Fruit fly (Drosophila melanogaster): Measurements from ENCODE around the gene sgg.

sgg gene

dm6 chrX:2703693-2704092 is 69.9 kb downstream of the sgg start, which contains the start of gene Ugalt (continued):
- TF ChIP-seq Myb (GFP tag; optimal IDR thresholded peaks at IDR 0.05) (peak; percentile 99), psq (GFP tag; optimal IDR thresholded peaks at IDR 0.05) (peak; percentile 99), run (tag; optimal IDR thresholded peaks at IDR 0.05) (peak; percentile 100), CG5245 (GFP tag; optimal IDR thresholded peaks at IDR 0.05) (peak; percentile 100), p53 (GFP tag; optimal IDR thresholded peaks at IDR 0.05) (peak; percentile 100), CG7745 (tag; optimal IDR thresholded peaks at IDR 0.05) (peak; percentile 96), lola (GFP tag; optimal IDR thresholded peaks at IDR 0.05) (peak in 1 of 3 experiments; percentile 100), Hr78 (GFP tag; optimal IDR thresholded peaks at IDR 0.05) (peak in 1 of 2 experiments; percentile 99), Sin3A (optimal IDR thresholded peaks at IDR 0.05) (no peak), Hr39 (optimal IDR thresholded peaks at IDR 0.05) (no peak), CG8359 (GFP tag; optimal IDR thresholded peaks at IDR 0.05; ENCODE audit: borderline replicate concordance) (peak; percentile 98), da (GFP tag; optimal IDR thresholded peaks at IDR 0.05) (peak; percentile 100), h (optimal IDR thresholded peaks at IDR 0.05) (no peak), Ptx1 (GFP tag; IDR thresholded peaks at IDR 0.05) (peak; percentile 100), cato (GFP tag; optimal IDR thresholded peaks at IDR 0.05; ENCODE audit: borderline replicate concordance) (peak; percentile 100), CG11247 (GFP tag; IDR thresholded peaks at IDR 0.05) (peak; percentile 100), CG3838 (GFP tag; optimal IDR thresholded peaks at IDR 0.05) (peak; percentile 100), BEAF-32 (GFP tag; optimal IDR thresholded peaks at IDR 0.05) (peak; percentile 42), Lim3 (GFP tag; IDR thresholded peaks at IDR 0.05) (peak; percentile 100), Scr (GFP tag; IDR thresholded peaks at IDR 0.05; ENCODE audit: partially characterized antibody) (0 out of 2 replicates have a peak, but pooled peaks have one; percentile 12), CG9876 (GFP tag; optimal IDR thresholded peaks at IDR 0.05) (peak; percentile 100), Bgb (GFP tag; IDR thresholded peaks at IDR 0.05; ENCODE audit: partially characterized antibody) (peak; percentile 50), CG10431 (GFP tag; optimal IDR thresholded peaks at IDR 0.05) (peak; percentile 99), Atf6 (GFP tag; IDR thresholded peaks at IDR 0.05) (peak; percentile 100), ac (GFP tag; optimal IDR thresholded peaks at IDR 0.05) (peak; percentile 99), CG17361 (GFP tag; IDR thresholded peaks at IDR 0.05) (peak; percentile 100), gro (GFP tag; optimal IDR thresholded peaks at IDR 0.05) (peak; percentile 100), corto (GFP tag; optimal IDR thresholded peaks at IDR 0.05) (peak; percentile 100), klu (GFP tag; IDR thresholded peaks at IDR 0.05) (peak; percentile 100), CG8478 (optimal IDR thresholded peaks at IDR 0.05) (no peak), Drgx (GFP tag; IDR thresholded peaks at IDR 0.05) (peak; percentile 100), pita (GFP tag; optimal IDR thresholded peaks at IDR 0.05) (no peak), bowl (GFP tag; IDR thresholded peaks at IDR 0.05) (peak; percentile 100), Xrp1 (GFP tag; IDR thresholded peaks at IDR 0.05) (peak; percentile 100), lmd (GFP tag; IDR thresholded peaks at IDR 0.05) (peak; percentile 100), CG13894 (tag; optimal IDR thresholded peaks at IDR 0.05) (peak; percentile 100), hth (optimal IDR thresholded peaks at IDR 0.05) (no peak), pho (GFP tag; optimal IDR thresholded peaks at IDR 0.05) (peak; percentile 100), fd102C (GFP tag; optimal IDR thresholded peaks at IDR 0.05) (peak; percentile 97), Six4 (GFP tag; optimal IDR thresholded peaks at IDR 0.05) (peak; percentile 100), ewg (GFP tag; optimal IDR thresholded peaks at IDR 0.05) (peak; percentile 100), oc (tag; optimal IDR thresholded peaks at IDR 0.05) (peak; percentile 100), CG14710 (tag; optimal IDR thresholded peaks at IDR 0.05) (peak; percentile 99), slbo (GFP tag; IDR thresholded peaks at IDR 0.05) (peak; percentile 100), CG10543 (GFP tag; optimal IDR thresholded peaks at IDR 0.05) (peak; percentile 100), CG13624 (GFP tag; optimal IDR thresholded peaks at IDR 0.05) (peak; percentile 100), CG7928 (GFP tag; optimal IDR thresholded peaks at IDR 0.05) (peak; percentile 96), amos (GFP tag; IDR thresholded peaks at IDR 0.05; ENCODE audit: partially characterized antibody) (peak; percentile 36; the same call in 1 of the 2 replicates), Bdp1 (GFP tag; optimal IDR thresholded peaks at IDR 0.05) (peak; percentile 98), Dp (GFP tag; optimal IDR thresholded peaks at IDR 0.05) (peak; percentile 68), Mad (GFP tag; optimal IDR thresholded peaks at IDR 0.05) (peak; percentile 100), Elba2 (GFP tag; optimal IDR thresholded peaks at IDR 0.05) (peak; percentile 98)

All from whole organism, embryonic.